Fruit fly (Drosophila melanogaster): ENCODE measurements around the gene CG12065.

CG12065 gene

dm6 chrX:8536649-8537048 is 37.5 kb upstream of the CG12065 start (continued):
- TF ChIP-seq prd (optimal IDR thresholded peaks at IDR 0.05) = no peak
- peak; percentile 49; the same call in 1 of the 3 replicates for TF ChIP-seq prd (GFP tag; IDR thresholded peaks at IDR 0.05)
- peak; percentile 24 for TF ChIP-seq ind (GFP tag; optimal IDR thresholded peaks at IDR 0.05)
- no peak for TF ChIP-seq Bgb (GFP tag; IDR thresholded peaks at IDR 0.05; ENCODE audit: partially characterized antibody)
- peak; percentile 59 for TF ChIP-seq Rfx (GFP tag; IDR thresholded peaks at IDR 0.05)
- 0 out of 2 replicates have a peak, but pooled peaks have one; percentile 25 for TF ChIP-seq CG3847 (GFP tag; IDR thresholded peaks at IDR 0.05)
- TF ChIP-seq row (GFP tag; IDR thresholded peaks at IDR 0.05) = peak; percentile 65
- 0 out of 2 replicates have a peak, but pooled peaks have one; percentile 7 for TF ChIP-seq CG4730 (GFP tag; IDR thresholded peaks at IDR 0.05)
- TF ChIP-seq CG14441 (GFP tag; IDR thresholded peaks at IDR 0.05) = peak; percentile 42; the same call in 1 of the 2 replicates
- peak; percentile 14; the same call in 2 of the 3 replicates for TF ChIP-seq B-H1 (GFP tag; IDR thresholded peaks at IDR 0.05)
- TF ChIP-seq CG18599 (GFP tag; optimal IDR thresholded peaks at IDR 0.05) = peak; percentile 63
- peak; percentile 4 for TF ChIP-seq CG12391 (tag; optimal IDR thresholded peaks at IDR 0.05)
- TF ChIP-seq PHDP (tag; optimal IDR thresholded peaks at IDR 0.05) = peak; percentile 25
- TF ChIP-seq her (GFP tag; optimal IDR thresholded peaks at IDR 0.05) = peak; percentile 14
- TF ChIP-seq hkb (optimal IDR thresholded peaks at IDR 0.05) = no peak
- peak; percentile 58; the same call in 1 of the 2 replicates for TF ChIP-seq hkb (GFP tag; IDR thresholded peaks at IDR 0.05)
- TF ChIP-seq Ptx1 (GFP tag; IDR thresholded peaks at IDR 0.05) = peak; percentile 58
- TF ChIP-seq Fer1 (GFP tag; optimal IDR thresholded peaks at IDR 0.05) = peak; percentile 44
- TF ChIP-seq CG6689 (GFP tag; IDR thresholded peaks at IDR 0.05) = peak; percentile 43; the same call in 1 of the 2 replicates
- TF ChIP-seq CG1647 (GFP tag; optimal IDR thresholded peaks at IDR 0.05) = no peak
- peak; percentile 26 for TF ChIP-seq Fer3 (tag; optimal IDR thresholded peaks at IDR 0.05)
- TF ChIP-seq Med (GFP tag) = peak; percentile 85
- peak; percentile 25 to 46 for TF ChIP-seq Pdp1 (GFP tag; optimal IDR thresholded peaks at IDR 0.05)
- peak; percentile 56 for TF ChIP-seq lab (GFP tag; optimal IDR thresholded peaks at IDR 0.05)
- TF ChIP-seq CG9727 (GFP tag; optimal IDR thresholded peaks at IDR 0.05) = no peak
- TF ChIP-seq CG2712 (tag; optimal IDR thresholded peaks at IDR 0.05) = peak; percentile 10
- TF ChIP-seq Poxn (GFP tag; IDR thresholded peaks at IDR 0.05) = no peak
- TF ChIP-seq grau (tag; optimal IDR thresholded peaks at IDR 0.05) = peak; percentile 80
- TF ChIP-seq CG10209 (GFP tag; optimal IDR thresholded peaks at IDR 0.05) = no peak
- no peak for TF ChIP-seq sug (tag; optimal IDR thresholded peaks at IDR 0.05)
- no peak for TF ChIP-seq psq (GFP tag; optimal IDR thresholded peaks at IDR 0.05)
- peak; percentile 89 for TF ChIP-seq Ets65A (GFP tag)
- TF ChIP-seq CG17359 (tag; optimal IDR thresholded peaks at IDR 0.05) = peak; percentile 27
- no peak for TF ChIP-seq sima (GFP tag; optimal IDR thresholded peaks at IDR 0.05)
- TF ChIP-seq tna (GFP tag; IDR thresholded peaks at IDR 0.05; ENCODE audit: partially characterized antibody) = no peak
- peak; percentile 52; the same call in 1 of the 2 replicates for TF ChIP-seq lmd (GFP tag; IDR thresholded peaks at IDR 0.05)
- TF ChIP-seq pan (optimal IDR thresholded peaks at IDR 0.05) = no peak
- TF ChIP-seq pan (GFP tag; optimal IDR thresholded peaks at IDR 0.05 in 1 of 2, IDR thresholded peaks at IDR 0.05 in 1 of 2) = peak in 1 of 2 experiments; percentile 37
- peak; percentile 44 for TF ChIP-seq CG2120 (GFP tag; optimal IDR thresholded peaks at IDR 0.05)
- 0 out of 3 replicates have a peak, but pooled peaks have one; percentile 35 for TF ChIP-seq ken (GFP tag; IDR thresholded peaks at IDR 0.05)
- peak; percentile 50; the same call in 1 of the 2 replicates for TF ChIP-seq vvl (GFP tag; IDR thresholded peaks at IDR 0.05)
- no peak for TF ChIP-seq CG3726 (GFP tag; IDR thresholded peaks at IDR 0.05)
- peak; percentile 50; the same call in 1 of the 2 replicates for TF ChIP-seq Atf6 (GFP tag; IDR thresholded peaks at IDR 0.05)
- peak; percentile 18 for TF ChIP-seq CG15269 (tag; optimal IDR thresholded peaks at IDR 0.05)
- no peak for TF ChIP-seq C15 (GFP tag; IDR thresholded peaks at IDR 0.05)
- peak; percentile 1 for TF ChIP-seq phol (tag; optimal IDR thresholded peaks at IDR 0.05)
- TF ChIP-seq ato (GFP tag; IDR thresholded peaks at IDR 0.05; ENCODE audit: partially characterized antibody) = no peak
- peak; percentile 60; the same call in 1 of the 2 replicates for TF ChIP-seq CG32532 (GFP tag; IDR thresholded peaks at IDR 0.05)
- peak; percentile 31 for TF ChIP-seq bab2 (GFP tag; optimal IDR thresholded peaks at IDR 0.05)
- TF ChIP-seq H15 (GFP tag; IDR thresholded peaks at IDR 0.05) = no peak
- no peak for TF ChIP-seq Nf-YC (tag; optimal IDR thresholded peaks at IDR 0.05)

Data from whole organism, embryonic.